Worm (Caenorhabditis elegans): ENCODE measurements around the gene H43I07.1.

- TF ChIP-seq klf-2 (GFP tag; conservative IDR thresholded peaks at IDR 0.05) (no peak), ztf-23 (GFP tag; IDR thresholded peaks at IDR 0.05) (no peak), cog-1 (tag; optimal IDR thresholded peaks at IDR 0.05) (no peak), flt-1 (GFP tag; IDR thresholded peaks at IDR 0.05) (no peak)
These were observed 45.5 kb downstream of the H43I07.1 start, which contains the start of gene srt-13 for ce11 chrV:4250047-4250446.
